Worm (Caenorhabditis elegans) whole organism, dauer: ENCODE measurements around the gene F13H10.8.

Experiments
- unc-62 ChIP-seq: sonication (generic microtip); optimal IDR thresholded peaks from 2 replicates; lab custom pipeline; 2017; ENCODE audit warnings: missing biosample characterization, missing genetic modification reagents, missing genetic modification characterization

The F13H10.8 gene

DNA sequence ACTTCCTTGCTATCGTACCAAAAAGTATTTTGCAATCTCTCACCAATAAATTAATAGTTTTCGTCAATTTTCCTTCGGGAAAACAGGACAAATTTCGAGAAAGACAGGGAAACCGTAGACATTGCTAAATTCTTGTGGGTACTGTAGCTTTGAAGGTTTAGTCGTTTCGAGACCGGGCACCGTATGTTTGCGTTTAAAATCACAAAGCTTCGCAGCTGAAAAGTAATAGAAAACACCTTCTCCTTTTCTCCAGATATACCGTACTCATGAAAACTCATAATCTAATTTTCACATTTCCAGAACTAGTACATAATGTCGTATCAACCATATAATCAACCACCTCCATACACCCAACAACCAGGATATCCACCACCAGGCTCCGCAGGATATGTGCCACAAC, 11.3 kb upstream of the F13H10.8 start, which contains the start of gene F13H10.6:
F13H10.6 (plus strand) TSS at position 301 of the 400 bp plus-strand sequence.
- no peak for TF ChIP-seq unc-62 (GFP tag; lab: Kevin White, UChicago)

ce11 chrIV:11009928-11010327, 10.4 kb upstream of the F13H10.8 start:
- no peak for TF ChIP-seq unc-62 (GFP tag; lab: Kevin White, UChicago)

DNA sequence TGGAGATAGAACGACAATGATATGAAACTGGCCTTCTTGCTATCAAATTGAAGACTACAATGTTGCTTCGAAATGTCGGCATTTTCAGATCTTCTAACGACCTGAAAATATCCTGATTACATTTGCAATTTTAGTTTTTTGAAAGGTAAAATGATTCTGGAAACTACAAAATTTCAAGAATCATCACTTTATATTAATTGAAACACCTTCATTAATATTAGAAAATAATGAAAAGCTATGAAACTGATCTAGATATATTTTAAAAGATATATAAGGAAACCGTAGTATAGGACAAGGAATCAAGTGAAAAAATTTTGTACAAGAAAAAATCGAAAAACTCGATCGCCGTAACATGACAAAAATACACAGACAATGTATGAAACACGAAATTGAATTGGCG, 8.4 kb upstream of the F13H10.8 start, which contains the start of gene ndx-9:
ndx-9 (minus strand) TSS at position 101 of the 400 bp plus-strand sequence.
- no peak for TF ChIP-seq unc-62 (GFP tag; lab: Kevin White, UChicago)

- TF ChIP-seq unc-62 (GFP tag; lab: Kevin White, UChicago): no peak
These were observed 4.4 kb upstream of the F13H10.8 start, which contains the start of gene F13H10.3 for ce11 chrIV:11015881-11016280. Gene F13H10.3 (minus strand): TSS chrIV:11015953.

ce11 chrIV:11021512-11022268, 1.4 kb downstream of the F13H10.8 start, which contains the start of gene mogs-1:
Gene mogs-1 (minus strand): TSS chrIV:11021928.
- TF ChIP-seq unc-62 (GFP tag; lab: Kevin White, UChicago): no peak

DNA sequence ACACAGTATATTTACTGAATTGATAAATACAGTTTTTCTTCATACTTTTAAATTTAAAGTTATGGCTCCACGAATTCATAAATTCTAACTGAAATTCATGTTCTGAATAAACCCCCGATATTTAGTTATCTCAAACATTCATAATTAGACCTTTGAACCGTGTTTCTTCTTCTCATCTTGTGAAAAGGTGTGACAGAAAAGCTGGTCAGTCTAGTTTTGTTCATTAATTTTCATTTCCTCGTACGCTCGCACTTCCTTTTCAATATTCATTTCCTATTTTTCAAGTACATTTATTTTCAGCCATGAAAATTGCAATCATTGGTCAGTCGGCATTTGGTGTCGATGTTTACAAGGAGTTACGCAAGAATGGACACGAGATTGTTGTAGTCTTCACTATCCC, 2.0 kb downstream of the F13H10.8 start, which contains the start of gene alh-3:
alh-3 (plus strand) TSS at position 301 of the 400 bp plus-strand sequence.
- TF ChIP-seq unc-62 (GFP tag; lab: Kevin White, UChicago): no peak

ce11 chrIV:11025941-11026340, 5.6 kb downstream of the F13H10.8 start:
- TF ChIP-seq unc-62 (GFP tag; lab: Kevin White, UChicago): no peak

DNA sequence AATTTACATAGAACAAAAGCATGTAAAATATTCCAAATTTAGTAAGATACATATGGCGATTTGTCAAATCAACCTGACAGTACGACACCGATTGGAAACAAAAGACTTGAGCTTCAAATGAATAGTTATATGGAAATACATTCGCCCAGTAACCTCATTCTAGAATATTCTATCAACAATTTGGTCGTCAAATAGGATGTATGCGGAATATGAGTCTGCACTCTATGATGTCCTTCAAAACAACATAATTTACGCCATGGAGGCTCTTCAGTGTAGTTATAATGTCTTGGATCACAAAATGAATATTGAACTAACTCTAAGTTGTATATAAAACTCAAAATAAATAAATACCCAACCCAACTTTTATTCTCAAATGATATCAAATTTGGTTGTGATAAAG, 6.3 kb downstream of the F13H10.8 start:
- TF ChIP-seq unc-62 (GFP tag; lab: Kevin White, UChicago): no peak

DNA sequence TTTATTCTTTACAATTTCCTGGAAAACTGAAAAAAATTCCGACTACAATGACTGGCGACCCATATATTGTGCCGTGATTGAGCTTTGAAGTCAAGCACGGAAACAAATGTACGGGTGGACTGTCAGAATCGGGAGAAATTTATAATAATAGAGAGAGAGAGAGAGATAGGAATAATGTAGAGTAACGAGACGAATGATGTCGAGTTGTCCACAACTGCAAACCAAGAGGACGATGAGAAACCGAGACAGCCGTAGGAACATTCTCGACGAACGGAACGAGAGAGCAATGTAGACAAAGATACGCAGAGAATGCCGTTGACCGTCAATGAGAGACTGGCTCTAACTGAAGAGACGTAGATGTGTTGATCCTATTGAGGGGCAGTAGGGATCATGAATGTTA, 7.2 kb downstream of the F13H10.8 start:
- no peak for TF ChIP-seq unc-62 (GFP tag; lab: Kevin White, UChicago)

- TF ChIP-seq unc-62 (GFP tag; lab: Kevin White, UChicago): no peak
These were observed 9.1 kb downstream of the F13H10.8 start, which contains the start of gene hrg-5 for ce11 chrIV:11029412-11029811. Gene hrg-5 (minus strand): TSS chrIV:11029428.

DNA sequence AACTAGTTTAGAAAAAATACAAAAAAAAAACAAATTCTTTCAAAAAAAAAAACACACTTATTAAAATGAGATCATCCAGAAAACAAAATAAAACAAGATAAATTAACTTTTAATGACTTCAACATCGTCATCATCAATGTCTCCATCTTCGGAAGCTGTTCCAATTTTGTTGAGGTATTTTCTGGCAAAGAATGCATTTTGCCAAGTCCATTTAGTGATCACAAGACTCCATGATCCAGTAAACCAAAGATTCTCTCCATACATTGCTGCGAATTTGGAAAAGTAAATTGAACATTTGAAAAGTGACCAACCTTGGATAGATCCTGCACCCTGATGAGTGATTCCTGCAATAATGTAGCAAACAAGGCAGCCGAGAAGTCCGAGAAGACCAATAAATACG, 9.8 kb downstream of the F13H10.8 start:
- TF ChIP-seq unc-62 (GFP tag; lab: Kevin White, UChicago): no peak

- TF ChIP-seq unc-62 (GFP tag; lab: Kevin White, UChicago): no peak
These were observed 10.6 kb downstream of the F13H10.8 start, which contains the start of gene hrg-4 for ce11 chrIV:11030893-11031292. Gene hrg-4 (minus strand): TSS chrIV:11030993.

ce11 chrIV:11031640-11032039, 11.3 kb downstream of the F13H10.8 start:
- TF ChIP-seq unc-62 (GFP tag; lab: Kevin White, UChicago): no peak

DNA sequence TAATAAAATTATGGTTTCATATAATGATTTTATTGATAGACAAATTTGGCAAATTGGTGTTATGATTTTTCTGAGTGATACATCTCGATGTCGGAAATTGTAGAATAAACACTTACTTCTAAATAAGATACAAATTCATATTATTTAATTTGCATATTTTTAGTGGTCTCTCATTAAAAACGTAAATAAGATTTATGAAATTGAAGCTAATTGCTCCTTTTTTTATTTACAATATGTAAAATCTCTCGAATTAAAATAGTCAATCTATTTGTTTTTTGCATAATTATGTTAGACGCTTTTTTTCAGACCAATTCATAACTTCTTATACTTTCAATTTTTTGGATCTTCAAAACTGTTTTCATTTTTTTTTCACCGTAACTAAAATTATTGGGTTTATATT, 12.0 kb downstream of the F13H10.8 start, which contains the start of gene hrg-6:
hrg-6 (plus strand) TSS at position 301 of the 400 bp plus-strand sequence.
- TF ChIP-seq unc-62 (GFP tag; lab: Kevin White, UChicago): no peak

DNA sequence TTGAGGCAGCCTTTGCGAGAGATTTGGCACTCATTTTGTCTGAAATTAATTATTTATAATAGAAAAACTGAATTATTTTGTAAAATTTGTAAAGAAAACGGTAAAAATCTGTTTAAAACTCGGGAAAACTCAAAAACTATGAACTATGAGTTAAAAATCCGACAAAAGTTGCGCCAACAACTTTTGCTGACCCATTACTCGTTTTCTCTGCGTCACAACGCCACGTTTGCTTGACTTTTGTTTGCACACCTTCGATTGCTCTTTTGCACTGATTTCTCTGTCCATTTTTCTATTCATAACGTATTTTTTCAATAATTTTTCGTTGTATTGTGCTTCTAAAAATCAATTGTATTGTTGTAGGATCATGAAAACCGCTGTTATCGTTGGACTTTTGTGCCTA, 15.9 kb downstream of the F13H10.8 start, which contains the start of gene fkb-1:
fkb-1 (plus strand) TSS at position 361 of the 400 bp plus-strand sequence.
- no peak for TF ChIP-seq unc-62 (GFP tag; lab: Kevin White, UChicago)

- TF ChIP-seq unc-62 (GFP tag; lab: Kevin White, UChicago): no peak
These were observed 16.9 kb downstream of the F13H10.8 start for ce11 chrIV:11037118-11037719.
